Worm (Caenorhabditis elegans): ENCODE data around the gene nspc-15.

nspc-15 gene

ce11 chrX:12360444-12360843, at the start of gene nspc-15, which contains the start of gene F19H6.6:
Gene nspc-15 (plus strand): TSS chrX:12360744.
Gene F19H6.6 (plus strand): TSS chrX:12360827.
- TF ChIP-seq ama-1 (optimal IDR thresholded peaks at IDR 0.05), result no peak
- no peak for TF ChIP-seq hnd-1 (tag; optimal IDR thresholded peaks at IDR 0.05)
- no peak for TF ChIP-seq ceh-13 (GFP tag; optimal IDR thresholded peaks at IDR 0.05)
- TF ChIP-seq ets-7 (tag; optimal IDR thresholded peaks at IDR 0.05), result no peak
- TF ChIP-seq tbx-11 (GFP tag; IDR thresholded peaks at IDR 0.05), result no peak
- no peak for TF ChIP-seq ceh-36 (tag; optimal IDR thresholded peaks at IDR 0.05)
- no peak for TF ChIP-seq tbx-37 (GFP tag; conservative IDR thresholded peaks at IDR 0.05)
- TF ChIP-seq pes-1 (GFP tag; IDR thresholded peaks at IDR 0.05), result no peak

ce11 chrX:12313779-12314178, 46.8 kb upstream of the nspc-15 start:
- TF ChIP-seq scrt-1 (GFP tag; IDR thresholded peaks at IDR 0.05), result no peak
- no peak for TF ChIP-seq tbx-11 (GFP tag; IDR thresholded peaks at IDR 0.05)
- no peak for TF ChIP-seq hnd-1 (tag; optimal IDR thresholded peaks at IDR 0.05)
- TF ChIP-seq ama-1 (optimal IDR thresholded peaks at IDR 0.05), result no peak
- no peak for TF ChIP-seq hmg-4 (GFP tag; optimal IDR thresholded peaks at IDR 0.05)
- no peak for TF ChIP-seq pes-1 (GFP tag; IDR thresholded peaks at IDR 0.05)
- no peak for TF ChIP-seq ceh-36 (tag; optimal IDR thresholded peaks at IDR 0.05)
- TF ChIP-seq F13C5.2 (tag; optimal IDR thresholded peaks at IDR 0.05), result no peak
- no peak for TF ChIP-seq ceh-13 (GFP tag; optimal IDR thresholded peaks at IDR 0.05)
- no peak for TF ChIP-seq aly-1 (tag; optimal IDR thresholded peaks at IDR 0.05)
- TF ChIP-seq sea-1 (GFP tag; conservative IDR thresholded peaks at IDR 0.05), result no peak

ce11 chrX:12314395-12314794, 46.1 kb upstream of the nspc-15 start:
- TF ChIP-seq B0310.2 (tag; optimal IDR thresholded peaks at IDR 0.05) (no peak), tra-4 (tag; optimal IDR thresholded peaks at IDR 0.05) (no peak), hmbx-1 (tag; optimal IDR thresholded peaks at IDR 0.05) (no peak), tbx-11 (GFP tag; IDR thresholded peaks at IDR 0.05) (no peak), ama-1 (optimal IDR thresholded peaks at IDR 0.05) (no peak), F13C5.2 (tag; optimal IDR thresholded peaks at IDR 0.05) (no peak), flt-1 (GFP tag; IDR thresholded peaks at IDR 0.05) (no peak), hnd-1 (tag; optimal IDR thresholded peaks at IDR 0.05) (no peak), hmg-4 (GFP tag; optimal IDR thresholded peaks at IDR 0.05) (no peak), ets-7 (tag; optimal IDR thresholded peaks at IDR 0.05) (no peak), sea-1 (GFP tag; conservative IDR thresholded peaks at IDR 0.05) (no peak), ceh-36 (tag; optimal IDR thresholded peaks at IDR 0.05) (no peak), ceh-13 (GFP tag; optimal IDR thresholded peaks at IDR 0.05) (no peak), scrt-1 (GFP tag; IDR thresholded peaks at IDR 0.05) (no peak), aly-1 (tag; optimal IDR thresholded peaks at IDR 0.05) (no peak), pes-1 (GFP tag; IDR thresholded peaks at IDR 0.05) (no peak), tbx-37 (GFP tag; conservative IDR thresholded peaks at IDR 0.05) (no peak)

ce11 chrX:12315268-12315667, 45.3 kb upstream of the nspc-15 start, which contains the start of gene xtr-2:
Gene xtr-2 (plus strand): TSS chrX:12315568.
- TF ChIP-seq tbx-37 (GFP tag; conservative IDR thresholded peaks at IDR 0.05) (no peak), B0310.2 (tag; optimal IDR thresholded peaks at IDR 0.05) (no peak), ets-7 (tag; optimal IDR thresholded peaks at IDR 0.05) (no peak), flt-1 (GFP tag; IDR thresholded peaks at IDR 0.05) (no peak), pes-1 (GFP tag; IDR thresholded peaks at IDR 0.05) (no peak), aly-1 (tag; optimal IDR thresholded peaks at IDR 0.05) (no peak), F13C5.2 (tag; optimal IDR thresholded peaks at IDR 0.05) (no peak)

ce11 chrX:12317560-12317959, 43.0 kb upstream of the nspc-15 start:
- no peak for TF ChIP-seq tbx-11 (GFP tag; IDR thresholded peaks at IDR 0.05)
- TF ChIP-seq B0310.2 (tag; optimal IDR thresholded peaks at IDR 0.05), result no peak
- TF ChIP-seq tra-4 (tag; optimal IDR thresholded peaks at IDR 0.05), result no peak
- TF ChIP-seq ama-1 (optimal IDR thresholded peaks at IDR 0.05), result no peak
- TF ChIP-seq sea-1 (GFP tag; conservative IDR thresholded peaks at IDR 0.05), result no peak
- TF ChIP-seq ceh-36 (tag; optimal IDR thresholded peaks at IDR 0.05), result no peak
- TF ChIP-seq F13C5.2 (tag; optimal IDR thresholded peaks at IDR 0.05), result no peak
- no peak for TF ChIP-seq ets-7 (tag; optimal IDR thresholded peaks at IDR 0.05)
- no peak for TF ChIP-seq tbx-37 (GFP tag; conservative IDR thresholded peaks at IDR 0.05)
- TF ChIP-seq hmg-4 (GFP tag; optimal IDR thresholded peaks at IDR 0.05), result no peak
- no peak for TF ChIP-seq ceh-13 (GFP tag; optimal IDR thresholded peaks at IDR 0.05)
- TF ChIP-seq aly-1 (tag; optimal IDR thresholded peaks at IDR 0.05), result no peak
- no peak for TF ChIP-seq hnd-1 (tag; optimal IDR thresholded peaks at IDR 0.05)
- no peak for TF ChIP-seq scrt-1 (GFP tag; IDR thresholded peaks at IDR 0.05)
- no peak for TF ChIP-seq pes-1 (GFP tag; IDR thresholded peaks at IDR 0.05)
- TF ChIP-seq hmbx-1 (tag; optimal IDR thresholded peaks at IDR 0.05), result no peak
- no peak for TF ChIP-seq flt-1 (GFP tag; IDR thresholded peaks at IDR 0.05)

DNA sequence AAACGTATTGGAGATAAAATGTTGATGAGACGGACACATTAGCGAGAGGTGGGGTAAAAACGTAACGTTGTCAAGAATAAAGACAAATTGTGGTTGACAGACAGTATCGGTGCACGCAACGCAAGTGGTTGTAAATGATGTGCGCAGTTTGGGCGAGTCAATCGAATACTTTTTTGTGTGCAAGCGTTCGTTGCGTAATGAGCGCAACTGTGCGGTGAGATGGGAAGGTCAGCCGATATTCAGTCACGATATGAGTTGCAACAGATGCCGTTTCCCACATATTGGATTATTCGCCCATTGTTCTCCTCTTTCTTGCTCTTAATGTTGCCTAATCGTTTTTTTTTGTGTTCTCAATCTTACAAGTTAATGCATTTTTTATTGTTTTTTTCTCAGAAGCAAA, 39.8 kb upstream of the nspc-15 start, which contains the start of gene ceh-40:
Gene ceh-40 (minus strand): TSS at position 41 of the 400 bp plus-strand sequence.
- TF ChIP-seq pes-1 (GFP tag; IDR thresholded peaks at IDR 0.05), result no peak
- no peak for TF ChIP-seq tbx-37 (GFP tag; conservative IDR thresholded peaks at IDR 0.05)
- TF ChIP-seq ceh-13 (GFP tag; optimal IDR thresholded peaks at IDR 0.05), result no peak
- TF ChIP-seq B0310.2 (tag; optimal IDR thresholded peaks at IDR 0.05), result no peak
- no peak for TF ChIP-seq F13C5.2 (tag; optimal IDR thresholded peaks at IDR 0.05)
- TF ChIP-seq ceh-36 (tag; optimal IDR thresholded peaks at IDR 0.05), result no peak
- no peak for TF ChIP-seq hmbx-1 (tag; optimal IDR thresholded peaks at IDR 0.05)
- no peak for TF ChIP-seq ama-1 (optimal IDR thresholded peaks at IDR 0.05)
- no peak for TF ChIP-seq flt-1 (GFP tag; IDR thresholded peaks at IDR 0.05)

DNA sequence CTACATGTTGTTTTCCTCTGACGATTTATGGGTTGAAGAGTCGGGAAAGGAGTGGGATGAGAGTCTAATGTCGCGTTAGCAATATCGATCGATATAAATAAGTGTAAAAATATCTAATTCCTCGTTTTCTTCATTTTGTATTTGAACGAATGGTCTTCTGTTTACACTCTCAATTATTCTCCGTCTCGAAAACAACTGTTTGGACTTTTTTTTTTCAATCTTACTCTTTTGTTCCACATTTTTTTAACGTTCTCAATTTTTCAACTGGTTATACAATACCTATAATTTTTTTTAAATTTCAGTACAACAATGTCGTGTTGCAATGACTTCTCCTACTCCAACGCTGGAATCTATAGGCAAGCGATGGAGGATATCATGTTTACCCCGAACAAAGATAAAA, 39.2 kb upstream of the nspc-15 start, which contains the start of gene F17A2.13:
Gene F17A2.13 (plus strand): TSS at position 301 of the 400 bp plus-strand sequence.
- TF ChIP-seq tbx-11 (GFP tag; IDR thresholded peaks at IDR 0.05) (no peak), sea-1 (GFP tag; conservative IDR thresholded peaks at IDR 0.05) (no peak), tbx-37 (GFP tag; conservative IDR thresholded peaks at IDR 0.05) (no peak), hnd-1 (tag; optimal IDR thresholded peaks at IDR 0.05) (no peak), hmbx-1 (tag; optimal IDR thresholded peaks at IDR 0.05) (no peak)

- TF ChIP-seq flt-1 (GFP tag; IDR thresholded peaks at IDR 0.05) (no peak), tra-4 (tag; optimal IDR thresholded peaks at IDR 0.05) (no peak), ceh-13 (GFP tag; optimal IDR thresholded peaks at IDR 0.05) (no peak), ets-7 (tag; optimal IDR thresholded peaks at IDR 0.05) (no peak), ceh-36 (tag; optimal IDR thresholded peaks at IDR 0.05) (no peak), scrt-1 (GFP tag; IDR thresholded peaks at IDR 0.05) (no peak), tbx-11 (GFP tag; IDR thresholded peaks at IDR 0.05) (no peak), hnd-1 (tag; optimal IDR thresholded peaks at IDR 0.05) (no peak), sea-1 (GFP tag; conservative IDR thresholded peaks at IDR 0.05) (no peak), B0310.2 (tag; optimal IDR thresholded peaks at IDR 0.05) (no peak), ama-1 (optimal IDR thresholded peaks at IDR 0.05) (no peak)
These were observed 37.1 kb upstream of the nspc-15 start, which contains the start of gene srd-40 for ce11 chrX:12323439-12323838. Gene srd-40 (plus strand): TSS chrX:12323739.

All from whole organism, early embryonic.